Worm (Caenorhabditis elegans) whole organism, L1 larva: Measurements from ENCODE around the gene Y7A5A.20.

Source experiments
- C16A3.4 ChIP-seq: fragments of 150-350 bp; optimal IDR thresholded peaks from 2 replicates; lab custom pipeline; 2014; ENCODE audit warnings: missing biosample characterization, missing genetic modification characterization
- F16B12.6 ChIP-seq: fragments of 150-350 bp; optimal IDR thresholded peaks from 2 replicates; lab custom pipeline; 2014; ENCODE audit warnings: missing biosample characterization, missing genetic modification characterization
- Y116A8C.19 ChIP-seq: sonication (generic microtip); optimal IDR thresholded peaks from 2 replicates; lab custom pipeline; 2016; ENCODE audit warnings: missing compliant biosample characterization, missing genetic modification characterization, borderline replicate concordance
- ceh-88 ChIP-seq: fragments of 200-800 bp; sonication (Bioruptor generic); IDR thresholded peaks from 2 replicates; pipeline ENCODE4 v1.3.6; 2022; ENCODE audit warnings: missing genetic modification characterization, missing compliant biosample characterization
- ceh-90 ChIP-seq: sonication (generic microtip); optimal IDR thresholded peaks from 2 replicates; lab custom pipeline; 2016; ENCODE audit warnings: missing genetic modification characterization, missing compliant biosample characterization
- ces-1 ChIP-seq: fragments of 150-350 bp; optimal IDR thresholded peaks from 2 replicates; lab custom pipeline; 2014; ENCODE audit warnings: missing biosample characterization, missing genetic modification reagents, missing genetic modification characterization
- dpl-1 ChIP-seq, 3 experiments: fragments of 150-350 bp in 2 of 3; sonication (generic microtip) in 1 of 3; optimal IDR thresholded peaks; 2 replicates each; lab custom pipeline; 2014 to 2017; ENCODE audit warnings: missing biosample characterization in 3 of 3, missing genetic modification characterization in 3 of 3, missing genetic modification reagents in 3 of 3
- dsc-1 ChIP-seq: sonication (generic microtip); optimal IDR thresholded peaks from 2 replicates; lab custom pipeline; 2016; ENCODE audit warnings: mild to moderate bottlenecking, missing genetic modification characterization, missing compliant biosample characterization
- efl-1 ChIP-seq, 4 experiments: fragments of 150-350 bp; optimal IDR thresholded peaks in 3 of 4; peaks in 1 of 4; 1 replicate in 1 of 4; 2 replicates in 3 of 4; lab custom pipeline; 2014; ENCODE audit warnings: missing biosample characterization in 2 of 4, missing genetic modification characterization in 2 of 4, missing genetic modification reagents in 2 of 4
- efl-3 ChIP-seq: fragments of 200-800 bp; sonication (Bioruptor generic); optimal IDR thresholded peaks from 2 replicates; lab custom pipeline; 2018; ENCODE audit warnings: mild to moderate bottlenecking, missing genetic modification characterization, missing compliant biosample characterization
- egl-13 ChIP-seq: sonication (generic microtip); optimal IDR thresholded peaks from 2 replicates; lab custom pipeline; 2016; ENCODE audit warnings: missing genotype, missing genetic modification reagents, missing genetic modification characterization, missing compliant biosample characterization
- elt-2 ChIP-seq: sonication (generic microtip); optimal IDR thresholded peaks from 2 replicates; lab custom pipeline; 2016; ENCODE audit warnings: missing genetic modification characterization, mild to moderate bottlenecking, inconsistent platforms, missing compliant biosample characterization, missing genetic modification reagents
- ets-5 ChIP-seq: fragments of 200-800 bp; sonication (Bioruptor generic); IDR thresholded peaks from 2 replicates; pipeline ENCODE4 v1.3.6; 2022; ENCODE audit warnings: missing genetic modification characterization, missing compliant biosample characterization
- fkh-10 ChIP-seq: sonication (generic microtip); optimal IDR thresholded peaks from 2 replicates; lab custom pipeline; 2017; ENCODE audit warnings: missing biosample characterization, missing genetic modification reagents, missing genetic modification characterization
- fkh-8 ChIP-seq: sonication (generic microtip); optimal IDR thresholded peaks from 2 replicates; lab custom pipeline; 2016; ENCODE audit warnings: mild to moderate bottlenecking, missing genetic modification characterization, missing compliant biosample characterization
- fos-1 ChIP-seq: fragments of 150-350 bp; optimal IDR thresholded peaks from 2 replicates; lab custom pipeline; 2014; ENCODE audit warnings: missing biosample characterization, missing genetic modification characterization
- hlh-4 ChIP-seq: sonication (generic microtip); optimal IDR thresholded peaks from 2 replicates; lab custom pipeline; 2016; ENCODE audit warnings: mild to moderate bottlenecking, missing genetic modification characterization, missing compliant biosample characterization
- isw-1 ChIP-seq: fragments of 200-800 bp; sonication (Bioruptor generic); IDR thresholded peaks from 2 replicates; pipeline ENCODE4 v1.3.6; 2022; ENCODE audit warnings: missing genetic modification characterization, missing compliant biosample characterization
- lin-13 ChIP-seq: fragments of 150-350 bp; optimal IDR thresholded peaks from 2 replicates; lab custom pipeline; 2014; ENCODE audit warnings: missing biosample characterization, missing genetic modification reagents, missing genetic modification characterization
- lin-14 ChIP-seq: fragments of 200-800 bp; sonication (Bioruptor generic); optimal IDR thresholded peaks from 2 replicates; lab custom pipeline; 2018; ENCODE audit warnings: mild to moderate bottlenecking, missing genetic modification characterization, moderate library complexity, missing compliant biosample characterization
- lin-15B ChIP-seq: fragments of 150-350 bp; sonication (generic microtip); optimal IDR thresholded peaks from 3 replicates; lab custom pipeline; 2014; ENCODE audit warnings: missing biosample characterization, missing genetic modification characterization
- lir-3 ChIP-seq: sonication (generic microtip); optimal IDR thresholded peaks from 2 replicates; lab custom pipeline; 2016; ENCODE audit warnings: mild to moderate bottlenecking, missing genetic modification characterization, moderate library complexity, missing compliant biosample characterization; ENCODE audit not compliant: poor library complexity
- lsy-2 ChIP-seq, 2 experiments: fragments of 150-350 bp; optimal IDR thresholded peaks; 2 replicates each; lab custom pipeline; 2014; ENCODE audit warnings: missing biosample characterization in 2 of 2, missing genetic modification characterization in 2 of 2
- mep-1 ChIP-seq: fragments of 150-350 bp; optimal IDR thresholded peaks from 2 replicates; lab custom pipeline; 2014; ENCODE audit warnings: missing biosample characterization, missing genetic modification characterization
- nhr-19 ChIP-seq: fragments of 200-800 bp; sonication (Bioruptor generic); conservative IDR thresholded peaks from 2 replicates; pipeline ENCODE4 v1.3.6; 2022; ENCODE audit warnings: missing genetic modification characterization, missing compliant biosample characterization
- nhr-237 ChIP-seq: fragments of 150-350 bp; optimal IDR thresholded peaks from 2 replicates; lab custom pipeline; 2014; ENCODE audit warnings: missing biosample characterization, missing genetic modification characterization
- nhr-28 ChIP-seq: fragments of 150-350 bp; optimal IDR thresholded peaks from 2 replicates; lab custom pipeline; 2014; ENCODE audit warnings: missing biosample characterization, missing genetic modification characterization
- nhr-47 ChIP-seq: sonication (generic microtip); optimal IDR thresholded peaks from 2 replicates; lab custom pipeline; 2016; ENCODE audit warnings: mild to moderate bottlenecking, missing genetic modification characterization, moderate library complexity, missing compliant biosample characterization
- nhr-71 ChIP-seq: sonication (generic microtip); optimal IDR thresholded peaks from 2 replicates; lab custom pipeline; 2016; ENCODE audit warnings: mild to moderate bottlenecking, missing genetic modification characterization, moderate library complexity, missing compliant biosample characterization
- nhr-84 ChIP-seq: sonication (generic microtip); optimal IDR thresholded peaks from 2 replicates; lab custom pipeline; 2017; ENCODE audit warnings: missing biosample characterization, missing genetic modification characterization
- nhr-85 ChIP-seq: sonication (generic microtip); peaks from one replicate; lab custom pipeline; 2016; ENCODE audit warnings: missing genetic modification characterization, inconsistent platforms, missing compliant biosample characterization
- nhr-90 ChIP-seq: sonication (generic microtip); optimal IDR thresholded peaks from 2 replicates; lab custom pipeline; 2016; ENCODE audit warnings: mild to moderate bottlenecking, missing genetic modification characterization, missing compliant biosample characterization; ENCODE audit not compliant: poor library complexity
- pqm-1 ChIP-seq: sonication (generic microtip); optimal IDR thresholded peaks from 3 replicates; lab custom pipeline; 2017; ENCODE audit warnings: missing biosample characterization, missing genetic modification characterization
- rnt-1 ChIP-seq: sonication (generic microtip); optimal IDR thresholded peaks from 2 replicates; lab custom pipeline; 2016; ENCODE audit warnings: mild to moderate bottlenecking, missing genetic modification characterization, moderate library complexity, missing compliant biosample characterization
- snpc-4 ChIP-seq: fragments of 150-350 bp; optimal IDR thresholded peaks from 2 replicates; lab custom pipeline; 2014; ENCODE audit warnings: missing biosample characterization, missing genetic modification characterization
- snu-23 ChIP-seq: sonication (generic microtip); optimal IDR thresholded peaks from 2 replicates; lab custom pipeline; 2016; ENCODE audit warnings: missing genetic modification characterization, missing compliant biosample characterization
- sox-4 ChIP-seq: sonication (generic microtip); optimal IDR thresholded peaks from 2 replicates; lab custom pipeline; 2016; ENCODE audit warnings: missing genetic modification characterization, missing compliant biosample characterization
- tlp-1 ChIP-seq: fragments of 150-350 bp; optimal IDR thresholded peaks from 2 replicates; lab custom pipeline; 2014; ENCODE audit warnings: missing biosample characterization, missing genetic modification characterization
- unc-30 ChIP-seq: sonication (generic microtip); optimal IDR thresholded peaks from 2 replicates; lab custom pipeline; 2017; ENCODE audit warnings: missing biosample characterization, missing genetic modification characterization
- unc-62 ChIP-seq: fragments of 150-350 bp; optimal IDR thresholded peaks from 2 replicates; lab custom pipeline; 2014; ENCODE audit warnings: missing biosample characterization, missing genetic modification reagents, missing genetic modification characterization
- unc-98 ChIP-seq: fragments of 200-800 bp; sonication (Bioruptor generic); IDR thresholded peaks from 2 replicates; pipeline ENCODE4 v1.3.6; 2022; ENCODE audit warnings: missing genetic modification characterization, missing compliant biosample characterization
- xbp-1 ChIP-seq: sonication (generic microtip); optimal IDR thresholded peaks from 2 replicates; lab custom pipeline; 2016; ENCODE audit warnings: missing genetic modification characterization, missing compliant biosample characterization
- zag-1 ChIP-seq: fragments of 150-350 bp; optimal IDR thresholded peaks from 2 replicates; lab custom pipeline; 2014; ENCODE audit warnings: missing biosample characterization, missing genetic modification characterization
- zip-4 ChIP-seq: fragments of 200-800 bp; sonication (Bioruptor generic); optimal IDR thresholded peaks from 2 replicates; lab custom pipeline; 2018; ENCODE audit warnings: mild to moderate bottlenecking, missing genetic modification characterization, moderate library complexity, missing compliant biosample characterization

Gene Y7A5A.20

DNA sequence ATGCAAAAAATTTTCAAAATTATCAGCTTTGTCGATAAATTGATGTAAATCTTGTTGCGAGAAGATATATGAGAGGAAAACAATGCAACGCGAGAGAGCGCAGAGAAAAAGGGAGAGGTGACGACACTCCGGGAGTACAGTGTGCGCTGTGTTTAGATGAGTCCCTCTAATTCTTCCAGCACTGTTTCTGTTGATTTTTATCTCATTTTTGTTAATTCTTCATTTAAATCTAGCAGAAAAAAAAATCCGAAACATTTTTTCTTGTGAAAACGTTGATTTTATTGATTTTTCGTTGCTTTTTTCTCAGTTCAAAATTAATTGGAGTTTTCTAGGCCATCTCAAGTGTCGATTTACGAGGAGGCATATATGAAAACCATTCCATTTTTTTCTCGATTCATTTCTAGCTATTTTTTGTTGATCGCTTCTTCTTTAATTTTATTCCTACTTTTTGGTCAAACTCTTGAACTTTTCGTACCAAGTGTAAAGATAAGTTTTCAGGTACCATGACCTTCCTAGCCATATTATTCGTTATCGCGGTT, 21.3 kb downstream of the Y7A5A.20 start, which contains the start of gene acl-1 (continued):
- TF ChIP-seq hlh-4 (tag; lab: Kevin White, UChicago) (peak; percentile 75), nhr-90 (tag; lab: Kevin White, UChicago) (peak; percentile 93), pqm-1 (tag; lab: Kevin White, UChicago) (no peak), lin-15B (tag; lab: Kevin White, UChicago) (peak; percentile 36), efl-1 (optimal IDR thresholded peaks at IDR 0.05; lab: Kevin White, UChicago) (peak; percentile 58 to 67), efl-1 (GFP tag; optimal IDR thresholded peaks at IDR 0.05 in 1 of 2; lab: Kevin White, UChicago) (peak; percentile 53 to 91), ceh-90 (peak; percentile 85), C16A3.4 (tag; lab: Kevin White, UChicago) (peak; percentile 79)

DNA sequence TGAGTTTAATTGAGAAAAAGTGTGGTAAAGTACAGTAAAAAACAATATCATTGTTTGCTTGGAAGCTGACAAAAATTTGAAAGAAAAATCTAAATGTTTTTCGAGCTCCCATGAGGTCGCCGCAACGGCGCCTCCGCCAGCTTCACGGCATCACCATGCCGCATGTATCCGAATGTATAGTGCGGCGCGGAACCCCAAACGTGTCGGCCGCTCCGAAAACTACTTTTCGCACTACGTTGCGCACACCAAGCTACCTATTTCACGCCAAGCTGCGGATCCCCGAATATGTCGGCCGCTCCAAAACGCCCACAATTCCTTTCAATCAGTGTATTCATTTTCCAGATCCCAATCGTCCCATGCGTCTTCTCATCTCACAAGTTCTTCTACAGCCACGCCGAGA, 22.9 kb downstream of the Y7A5A.20 start:
- TF ChIP-seq snpc-4 (tag; lab: Kevin White, UChicago) (peak; percentile 69), efl-1 (optimal IDR thresholded peaks at IDR 0.05; lab: Kevin White, UChicago) (no peak), efl-1 (GFP tag; optimal IDR thresholded peaks at IDR 0.05 in 1 of 2; lab: Kevin White, UChicago) (peak in 1 of 2 experiments; percentile 66), nhr-85 (peak; percentile 7), F16B12.6 (no peak), nhr-237 (tag; lab: Kevin White, UChicago) (no peak)

- TF ChIP-seq tlp-1 (tag; lab: Kevin White, UChicago) (no peak), elt-2 (no peak), ets-5 (GFP tag; lab: Robert Waterston, UW) (no peak), nhr-90 (tag; lab: Kevin White, UChicago) (no peak), nhr-28 (tag; lab: Kevin White, UChicago) (no peak), fos-1 (tag; lab: Kevin White, UChicago) (no peak), unc-30 (tag; lab: Kevin White, UChicago) (no peak), efl-3 (GFP tag; lab: Kevin White, UChicago) (no peak), zip-4 (GFP tag; lab: Kevin White, UChicago) (no peak), snpc-4 (tag; lab: Kevin White, UChicago) (no peak), rnt-1 (no peak), ces-1 (no peak), fkh-10 (GFP tag; lab: Kevin White, UChicago) (no peak), nhr-71 (tag; lab: Kevin White, UChicago) (no peak)
- TF ChIP-seq, all 84 proteins: peak for 0
Observed at ce11 chrX:15856853-15857252, 28.7 kb downstream of the Y7A5A.20 start, which contains the start of gene F53H4.2. Gene F53H4.2, plus strand, starts transcription at chrX:15857153.

DNA sequence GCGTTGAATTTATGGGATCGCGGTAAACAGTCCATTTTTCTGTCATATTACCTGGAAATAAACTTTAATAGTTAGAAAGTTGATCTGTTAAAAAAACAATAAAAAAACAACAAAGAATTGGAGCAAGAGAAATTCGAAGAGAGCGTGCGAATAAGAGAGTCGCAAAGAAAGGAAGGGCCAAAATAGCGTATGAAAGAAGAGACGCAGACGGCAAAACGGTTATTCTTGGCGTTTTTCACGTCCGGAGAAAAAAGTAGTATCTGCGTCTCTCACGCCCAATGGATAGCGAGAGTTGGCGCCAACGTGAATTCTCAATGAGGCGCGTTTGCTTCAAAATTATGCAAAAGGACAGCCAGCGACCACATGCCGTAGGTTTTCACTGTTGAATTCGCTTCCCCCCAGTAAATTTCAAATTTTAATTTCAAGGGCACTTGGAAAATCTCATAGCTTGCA, 32.4 kb downstream of the Y7A5A.20 start, which contains the start of gene F53H4.6:
TSS of gene F53H4.6 (minus strand) at position 51 of the 453 bp plus-strand sequence.
- TF ChIP-seq ceh-90 (no peak), zag-1 (tag; lab: Kevin White, UChicago) (no peak), nhr-47 (tag; lab: Kevin White, UChicago) (peak; percentile 69), rnt-1 (peak; percentile 42), zip-4 (GFP tag; lab: Kevin White, UChicago) (peak; percentile 28), F16B12.6 (no peak), unc-30 (tag; lab: Kevin White, UChicago) (no peak), xbp-1 (peak; percentile 43), dpl-1 (GFP tag; optimal IDR thresholded peaks at IDR 0.05; lab: Kevin White, UChicago) (peak; percentile 22 to 62 (median 23)), mep-1 (tag; lab: Kevin White, UChicago) (no peak), sox-4 (tag; lab: Kevin White, UChicago) (no peak), nhr-71 (tag; lab: Kevin White, UChicago) (peak; percentile 66), tlp-1 (tag; lab: Kevin White, UChicago) (no peak), Y116A8C.19 (tag; lab: Kevin White, UChicago) (no peak), efl-1 (optimal IDR thresholded peaks at IDR 0.05; lab: Kevin White, UChicago) (peak; percentile 55 to 89), efl-1 (GFP tag; optimal IDR thresholded peaks at IDR 0.05 in 1 of 2; lab: Kevin White, UChicago) (peak; percentile 38 to 76), egl-13 (tag; lab: Kevin White, UChicago) (no peak), unc-62 (GFP tag; lab: Kevin White, UChicago) (no peak), isw-1 (peak; percentile 72), fkh-8 (tag; lab: Kevin White, UChicago) (peak; percentile 46), nhr-84 (no peak), snu-23 (GFP tag; lab: Kevin White, UChicago) (peak; percentile 47), ceh-88 (GFP tag; lab: Robert Waterston, UW) (peak; percentile 78), lir-3 (tag; lab: Kevin White, UChicago) (peak; percentile 3), dsc-1 (peak; percentile 63), unc-98 (GFP tag; lab: Robert Waterston, UW) (no peak), lin-14 (GFP tag; lab: Kevin White, UChicago) (no peak), nhr-85 (peak; percentile 34), nhr-19 (GFP tag; lab: Robert Waterston, UW) (peak; percentile 74), lin-13 (GFP tag; lab: Kevin White, UChicago) (no peak), lsy-2 (tag; optimal IDR thresholded peaks at IDR 0.05; lab: Kevin White, UChicago) (peak; percentile 13 to 54)
